Worm (Caenorhabditis elegans): Measurements from ENCODE around the gene mttu-1.
"Not testable (repeated sequence)": the region's sequence is repeated elsewhere in the genome, so short reads cannot be mapped to it uniquely, and the experiment has no call there.

mttu-1 gene

DNA sequence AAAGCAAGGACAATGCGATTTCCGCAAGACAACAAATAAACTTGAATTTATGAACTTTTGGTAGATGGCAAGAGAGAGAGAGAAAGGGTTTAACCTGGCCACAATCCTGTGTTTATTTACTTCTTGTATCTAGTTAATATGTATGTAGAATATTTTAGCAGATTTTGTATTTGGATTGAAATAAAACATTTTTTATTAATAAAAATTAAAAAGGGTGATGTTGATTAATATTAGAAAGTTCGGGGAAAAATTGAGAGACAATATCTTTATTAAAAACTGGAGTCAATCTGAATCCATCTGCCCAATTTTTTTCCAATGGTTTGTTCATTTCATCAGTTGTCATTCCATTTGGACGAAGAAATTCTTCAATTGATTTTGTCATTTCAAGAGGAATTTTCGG, 30.6 kb downstream of the mttu-1 start, which contains the start of gene col-127:
TSS of gene col-127 (minus strand) at position 101 of the 400 bp plus-strand sequence.
- TF ChIP-seq duxl-1 (tag; optimal IDR thresholded peaks at IDR 0.05; ENCODE audit: poor library complexity) (no peak), nhr-237 (tag; optimal IDR thresholded peaks at IDR 0.05) (no peak), lsy-2 (tag; optimal IDR thresholded peaks at IDR 0.05) (no peak), lin-1 (GFP tag; IDR thresholded peaks at IDR 0.05) (no peak), spr-3 (GFP tag; optimal IDR thresholded peaks at IDR 0.05) (no peak), aha-1 (tag) (no peak), dmd-8 (GFP tag; IDR thresholded peaks at IDR 0.05) (no peak), ZK546.5 (tag; optimal IDR thresholded peaks at IDR 0.05) (no peak), ztf-11 (tag; optimal IDR thresholded peaks at IDR 0.05) (no peak), zag-1 (tag; optimal IDR thresholded peaks at IDR 0.05) (no peak), daf-12 (tag; optimal IDR thresholded peaks at IDR 0.05) (no peak)

DNA sequence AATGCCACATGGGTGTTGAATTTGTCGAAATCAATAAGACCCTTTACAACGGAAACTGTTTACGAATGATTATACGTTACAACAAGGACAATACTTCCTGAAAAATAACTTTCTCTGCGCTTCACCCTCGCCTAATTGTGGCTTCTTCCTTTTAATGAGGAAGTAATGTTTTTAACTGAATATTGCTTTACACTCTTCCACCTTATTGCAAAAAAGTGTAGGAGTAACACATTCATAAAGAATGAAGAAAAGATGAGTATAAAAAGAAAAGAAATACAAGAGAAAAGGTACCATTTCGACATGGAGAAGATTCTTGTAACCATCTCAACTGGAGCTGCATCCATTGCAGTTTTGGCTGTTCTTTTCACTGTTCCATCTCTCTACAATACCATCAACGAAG, 33.6 kb downstream of the mttu-1 start, which contains the start of gene col-126:
TSS of gene col-126 (plus strand) at position 301 of the 400 bp plus-strand sequence.
- TF ChIP-seq lin-13 (GFP tag; optimal IDR thresholded peaks at IDR 0.05); aha-1 (tag); zip-11 (GFP tag; IDR thresholded peaks at IDR 0.05): not testable (repeated sequence)

DNA sequence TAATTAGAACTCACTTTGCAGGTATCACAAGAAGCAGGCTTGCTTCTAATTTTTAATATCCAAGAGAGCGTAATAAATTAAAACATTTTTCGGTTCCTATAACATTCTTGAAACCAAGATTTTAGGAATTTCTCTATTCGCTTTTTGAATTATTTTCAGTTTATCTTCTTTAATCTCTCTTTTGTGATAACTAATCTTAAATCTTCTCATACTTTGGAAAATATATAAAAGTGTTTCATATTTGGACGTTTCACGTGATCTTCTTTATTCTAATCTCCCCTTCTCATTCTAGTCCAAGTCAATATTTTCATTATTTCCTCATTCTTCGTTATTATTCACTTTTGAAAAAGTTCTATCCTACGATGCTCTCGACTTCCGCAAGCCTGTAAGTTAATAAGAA, 35.2 kb downstream of the mttu-1 start, which contains the start of gene F54D1.1:
TSS of gene F54D1.1 (plus strand) at position 301 of the 400 bp plus-strand sequence.
- TF ChIP-seq aly-2 (tag; optimal IDR thresholded peaks at IDR 0.05) (no peak), mxl-3 (GFP tag; optimal IDR thresholded peaks at IDR 0.05) (no peak), hlh-11 (tag; optimal IDR thresholded peaks at IDR 0.05) (no peak), dmd-8 (GFP tag; IDR thresholded peaks at IDR 0.05) (no peak), duxl-1 (tag; optimal IDR thresholded peaks at IDR 0.05; ENCODE audit: poor library complexity) (no peak), F26F4.8 (GFP tag; conservative IDR thresholded peaks at IDR 0.05) (no peak), ceh-20 (GFP tag; IDR thresholded peaks at IDR 0.05) (no peak), fkh-10 (GFP tag; optimal IDR thresholded peaks at IDR 0.05) (no peak), mep-1 (tag; optimal IDR thresholded peaks at IDR 0.05) (no peak), ztf-7 (tag; optimal IDR thresholded peaks at IDR 0.05) (no peak), zfp-2 (tag; optimal IDR thresholded peaks at IDR 0.05) (no peak), lin-15B (tag; optimal IDR thresholded peaks at IDR 0.05) (no peak), daf-8 (GFP tag; IDR thresholded peaks at IDR 0.05) (no peak), jun-1 (tag; optimal IDR thresholded peaks at IDR 0.05) (no peak), dpl-1 (GFP tag; optimal IDR thresholded peaks at IDR 0.05) (no peak), madf-9 (GFP tag; conservative IDR thresholded peaks at IDR 0.05) (no peak), ZK337.2 (GFP tag; IDR thresholded peaks at IDR 0.05) (no peak)

DNA sequence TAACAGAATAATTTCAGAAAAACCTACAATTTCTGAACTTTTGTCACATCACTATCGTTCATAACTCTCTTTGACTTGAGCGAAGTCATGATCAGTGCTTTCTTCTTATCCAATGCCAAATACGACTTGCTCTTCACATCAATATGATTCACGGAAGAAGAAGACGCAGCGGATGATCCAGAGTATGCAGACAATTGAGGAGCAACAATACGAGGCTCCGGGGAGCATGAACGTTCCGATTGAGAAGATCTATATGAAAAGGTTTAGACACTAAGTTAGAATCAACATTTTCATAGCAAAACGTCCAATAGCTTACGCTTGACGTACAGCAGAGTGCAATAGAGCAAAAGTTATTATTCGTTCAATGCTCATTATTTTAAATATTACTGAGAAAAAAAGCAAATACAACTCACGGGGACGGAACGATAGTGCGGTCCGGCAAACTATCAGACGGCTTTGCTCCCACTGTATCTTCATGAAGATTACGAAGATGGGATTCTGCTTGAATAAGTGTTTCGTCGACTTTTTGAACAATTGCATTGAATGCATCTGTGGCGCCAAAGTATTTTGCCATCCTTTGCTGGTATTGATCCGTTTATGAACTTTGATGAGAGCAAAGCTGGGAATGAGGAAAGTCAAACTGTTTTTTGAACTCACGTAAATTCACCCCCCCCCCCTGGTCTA, 36.0 kb downstream of the mttu-1 start, which contains the start of gene C05C12.5:
TSS of gene C05C12.5 (minus strand) at position 642 of the 684 bp plus-strand sequence.
- peak; percentile 91 for TF ChIP-seq aha-1 (tag)
- TF ChIP-seq D1046.2 (GFP tag; IDR thresholded peaks at IDR 0.05), result no peak
- peak in 1 of 2 experiments; percentile 88 for TF ChIP-seq unc-62 (GFP tag; optimal IDR thresholded peaks at IDR 0.05 in 1 of 2)
- TF ChIP-seq unc-62 (tag; optimal IDR thresholded peaks at IDR 0.05), result no peak

ce11 chrIV:11259485-11259972, 37.2 kb downstream of the mttu-1 start, which contains the start of gene gtl-1:
gtl-1 (minus strand) TSS chrIV:11259535.
- no peak for TF ChIP-seq zip-2 (tag; optimal IDR thresholded peaks at IDR 0.05)
- peak; percentile 18 for TF ChIP-seq dve-1 (tag; optimal IDR thresholded peaks at IDR 0.05; ENCODE audit: insufficient read depth)
- 0 out of 2 replicates have a peak, but pooled peaks have one; percentile 9 for TF ChIP-seq arid-1 (GFP tag; conservative IDR thresholded peaks at IDR 0.05)
- TF ChIP-seq daf-12 (tag; optimal IDR thresholded peaks at IDR 0.05), result no peak
- no peak for TF ChIP-seq tag-97 (GFP tag; IDR thresholded peaks at IDR 0.05)
- no peak for TF ChIP-seq unc-39 (tag; optimal IDR thresholded peaks at IDR 0.05)
- no peak for TF ChIP-seq mes-2 (tag; optimal IDR thresholded peaks at IDR 0.05; ENCODE audit: poor library complexity, severe bottlenecking)
- TF ChIP-seq F44E2.7 (GFP tag; IDR thresholded peaks at IDR 0.05), result no peak
- no peak for TF ChIP-seq nhr-10 (tag; optimal IDR thresholded peaks at IDR 0.05)
- TF ChIP-seq pqm-1 (tag; optimal IDR thresholded peaks at IDR 0.05), result peak; percentile 96
- no peak for TF ChIP-seq lin-13 (GFP tag; optimal IDR thresholded peaks at IDR 0.05)
- TF ChIP-seq daf-16 (GFP tag; optimal IDR thresholded peaks at IDR 0.05), result no peak
- peak; percentile 37 for TF ChIP-seq daf-16 (tag; optimal IDR thresholded peaks at IDR 0.05)
- no peak for TF ChIP-seq zfp-3 (GFP tag; conservative IDR thresholded peaks at IDR 0.05)
- TF ChIP-seq F37D6.2 (tag; optimal IDR thresholded peaks at IDR 0.05), result no peak
- TF ChIP-seq unc-62 (GFP tag; optimal IDR thresholded peaks at IDR 0.05 in 1 of 2), result peak in 1 of 2 experiments; percentile 38
- TF ChIP-seq unc-62 (tag; optimal IDR thresholded peaks at IDR 0.05), result no peak

All from whole organism, L4 larva.